Fruit fly (Drosophila melanogaster) Kc167 (cell line): ENCODE results near the gene CG15458.

Experiments used
- Myc ChIP-seq: fragments of >200 bp; optimal IDR thresholded peaks from 2 replicates; lab custom pipeline; 2017; ENCODE audit warnings: missing external identifiers
- Sin3A ChIP-seq: fragments of >200 bp; optimal IDR thresholded peaks from 2 replicates; lab custom pipeline; 2018; ENCODE audit warnings: missing external identifiers
- h ChIP-seq: fragments of >200 bp; optimal IDR thresholded peaks from 3 replicates; lab custom pipeline; 2018; ENCODE audit warnings: missing external identifiers
- insv ChIP-seq: fragments of >200 bp; optimal IDR thresholded peaks from 3 replicates; lab custom pipeline; 2018; ENCODE audit warnings: missing external identifiers
- psq ChIP-seq: fragments of >200 bp; optimal IDR thresholded peaks from 2 replicates; lab custom pipeline; 2017; ENCODE audit warnings: missing external identifiers
- ttk ChIP-seq: sonication (Bioruptor generic); optimal IDR thresholded peaks from 2 replicates; lab custom pipeline; 2017; ENCODE audit warnings: missing external identifiers

The CG15458 gene

dm6 chrX:20376422-20376821 is 37.6 kb downstream of the CG15458 start, which contains the start of gene CG12679:
CG12679 (minus strand) TSS chrX:20376522.
- TF ChIP-seq psq (lab: Kevin White, UChicago) (no peak), insv (lab: Kevin White, UChicago) (no peak), Myc (lab: Kevin White, UChicago) (no peak), ttk (no peak), Sin3A (no peak), h (lab: Kevin White, UChicago) (no peak)
